Worm (Caenorhabditis elegans) whole organism, L2 larva: Measurements from ENCODE around the gene catp-6.

Experiments
- C34F6.9 ChIP-seq: fragments of 150-350 bp; optimal IDR thresholded peaks from 2 replicates; lab custom pipeline; 2014; ENCODE audit warnings: missing biosample characterization, missing genetic modification characterization
- F13H6.1 ChIP-seq: sonication (generic microtip); optimal IDR thresholded peaks from 2 replicates; lab custom pipeline; 2016; ENCODE audit warnings: missing genetic modification characterization, missing compliant biosample characterization
- R02D3.7 ChIP-seq: fragments of 150-350 bp; optimal IDR thresholded peaks from 2 replicates; lab custom pipeline; 2014; ENCODE audit warnings: missing biosample characterization, missing genetic modification characterization
- ZK546.5 ChIP-seq: sonication (generic microtip); optimal IDR thresholded peaks from 2 replicates; lab custom pipeline; 2017; ENCODE audit warnings: missing biosample characterization, missing genetic modification characterization
- aly-2 ChIP-seq: fragments of 150-350 bp; optimal IDR thresholded peaks from 2 replicates; lab custom pipeline; 2014; ENCODE audit warnings: missing biosample characterization, missing genetic modification characterization
- ama-1 ChIP-seq: fragments of 150-350 bp; optimal IDR thresholded peaks from 2 replicates; lab custom pipeline; 2018; ENCODE audit warnings: inconsistent platforms
- blmp-1 ChIP-seq: sonication (generic microtip); optimal IDR thresholded peaks from 2 replicates; lab custom pipeline; 2017; ENCODE audit warnings: missing genetic modification characterization, mild to moderate bottlenecking, missing compliant biosample characterization, antibody characterized with exemption, moderate library complexity; ENCODE audit not compliant: insufficient read depth
- ceh-82 ChIP-seq: fragments of 150-350 bp; optimal IDR thresholded peaks from 2 replicates; lab custom pipeline; 2014; ENCODE audit warnings: missing biosample characterization, missing genetic modification characterization
- crh-2 ChIP-seq: sonication (generic microtip); optimal IDR thresholded peaks from 2 replicates; lab custom pipeline; 2017; ENCODE audit warnings: missing biosample characterization, missing genetic modification characterization
- egl-27 ChIP-seq: sonication (generic microtip); optimal IDR thresholded peaks from 3 replicates; lab custom pipeline; 2017; ENCODE audit warnings: missing biosample characterization, missing genetic modification reagents, missing genetic modification characterization
- fos-1 ChIP-seq: fragments of 150-350 bp; optimal IDR thresholded peaks from 2 replicates; lab custom pipeline; 2014; ENCODE audit warnings: missing biosample characterization, missing genetic modification characterization
- gmeb-1 ChIP-seq: fragments of 150-350 bp; optimal IDR thresholded peaks from 2 replicates; lab custom pipeline; 2014; ENCODE audit warnings: missing biosample characterization, missing genetic modification characterization
- lin-11 ChIP-seq: fragments of 150-350 bp; sonication (generic microtip); optimal IDR thresholded peaks from 2 replicates; lab custom pipeline; 2014; ENCODE audit warnings: missing biosample characterization, missing genetic modification characterization, inconsistent platforms, mixed read lengths
- lin-13 ChIP-seq: fragments of 150-350 bp; optimal IDR thresholded peaks from 2 replicates; lab custom pipeline; 2014; ENCODE audit warnings: missing biosample characterization, missing genetic modification reagents, missing genetic modification characterization
- lin-39 ChIP-seq: fragments of 150-350 bp; optimal IDR thresholded peaks from 2 replicates; lab custom pipeline; 2014; ENCODE audit warnings: missing biosample characterization, missing genetic modification reagents, missing genetic modification characterization
- lsy-2 ChIP-seq, 2 experiments: fragments of 150-350 bp in 1 of 2; sonication (generic microtip) in 1 of 2; optimal IDR thresholded peaks; 2 replicates each; lab custom pipeline; 2014 to 2017; ENCODE audit warnings: missing biosample characterization in 2 of 2, missing genetic modification characterization in 2 of 2
- mbf-1 ChIP-seq: sonication (generic microtip); optimal IDR thresholded peaks from 2 replicates; lab custom pipeline; 2017; ENCODE audit warnings: missing biosample characterization, missing genetic modification characterization
- mdl-1 ChIP-seq, 2 experiments: fragments of 150-350 bp in 1 of 2; sonication (generic microtip) in 1 of 2; optimal IDR thresholded peaks; 2 replicates each; lab custom pipeline; 2017; ENCODE audit warnings: missing biosample characterization in 2 of 2, missing genetic modification characterization in 2 of 2
- nhr-12 ChIP-seq: fragments of 150-350 bp; optimal IDR thresholded peaks from 2 replicates; lab custom pipeline; 2014; ENCODE audit warnings: missing biosample characterization, missing genetic modification characterization
- nhr-129 ChIP-seq: fragments of 150-350 bp; optimal IDR thresholded peaks from 2 replicates; lab custom pipeline; 2014; ENCODE audit warnings: missing biosample characterization, missing genetic modification characterization
- nhr-21 ChIP-seq: fragments of 150-350 bp; optimal IDR thresholded peaks from 2 replicates; lab custom pipeline; 2014; ENCODE audit warnings: missing biosample characterization, missing genetic modification characterization
- nhr-237 ChIP-seq: fragments of 150-350 bp; optimal IDR thresholded peaks from 2 replicates; lab custom pipeline; 2014; ENCODE audit warnings: missing biosample characterization, missing genetic modification characterization
- nhr-25 ChIP-seq: fragments of 150-350 bp; sonication (generic microtip); optimal IDR thresholded peaks from 3 replicates; lab custom pipeline; 2014; ENCODE audit warnings: missing biosample characterization, missing genetic modification characterization
- nhr-6 ChIP-seq: fragments of 150-350 bp; optimal IDR thresholded peaks from 2 replicates; lab custom pipeline; 2014; ENCODE audit warnings: missing biosample characterization, missing genetic modification characterization
- nhr-77 ChIP-seq: fragments of 150-350 bp; optimal IDR thresholded peaks from 2 replicates; lab custom pipeline; 2014; ENCODE audit warnings: missing biosample characterization, missing genetic modification characterization
- peb-1 ChIP-seq: fragments of 150-350 bp; optimal IDR thresholded peaks from 2 replicates; lab custom pipeline; 2014; ENCODE audit warnings: missing biosample characterization, missing genetic modification characterization
- sma-3 ChIP-seq: sonication (generic microtip); optimal IDR thresholded peaks from 2 replicates; lab custom pipeline; 2016; ENCODE audit warnings: missing genetic modification reagents, missing genetic modification characterization, missing compliant biosample characterization
- sma-9 ChIP-seq, 2 experiments: fragments of 150-350 bp in 1 of 2; sonication (generic microtip) in 1 of 2; optimal IDR thresholded peaks; 2 replicates each; lab custom pipeline; 2014 to 2016; ENCODE audit warnings: missing genetic modification characterization in 2 of 2, mild to moderate bottlenecking in 1 of 2, missing biosample characterization in 1 of 2, missing compliant biosample characterization in 1 of 2, missing genetic modification reagents in 1 of 2, moderate library complexity in 1 of 2
- snpc-4 ChIP-seq: fragments of 150-350 bp; optimal IDR thresholded peaks from 2 replicates; lab custom pipeline; 2014; ENCODE audit warnings: missing biosample characterization, missing genetic modification characterization
- unc-39 ChIP-seq: fragments of 150-350 bp; optimal IDR thresholded peaks from 2 replicates; lab custom pipeline; 2014; ENCODE audit warnings: missing biosample characterization, missing genetic modification characterization
- unc-55 ChIP-seq: fragments of 150-350 bp; sonication (generic microtip); optimal IDR thresholded peaks from 3 replicates; lab custom pipeline; 2014; ENCODE audit warnings: missing biosample characterization, missing genetic modification reagents, missing genetic modification characterization
- unc-62 ChIP-seq: fragments of 150-350 bp; optimal IDR thresholded peaks from 2 replicates; lab custom pipeline; 2014; ENCODE audit warnings: missing biosample characterization, missing genetic modification reagents, missing genetic modification characterization
- ztf-1 ChIP-seq: fragments of 200-800 bp; sonication (Bioruptor generic); conservative IDR thresholded peaks from 2 replicates; pipeline ENCODE4 v1.3.6; 2022; ENCODE audit warnings: missing genetic modification characterization, missing compliant biosample characterization
- ztf-11 ChIP-seq: sonication (generic microtip); optimal IDR thresholded peaks from 2 replicates; lab custom pipeline; 2017; ENCODE audit warnings: missing biosample characterization, missing genetic modification characterization
- ztf-4 ChIP-seq: fragments of 150-350 bp; optimal IDR thresholded peaks from 2 replicates; lab custom pipeline; 2014; ENCODE audit warnings: missing biosample characterization, missing genetic modification characterization

catp-6 gene

ce11 chrIV:9869344-9869743 is 45.0 kb upstream of the catp-6 start:
- no peak for TF ChIP-seq ceh-82 (tag; lab: Kevin White, UChicago)

ce11 chrIV:9867915-9868314 is 43.5 kb upstream of the catp-6 start:
- TF ChIP-seq snpc-4 (tag; lab: Kevin White, UChicago), result no peak
- no peak for TF ChIP-seq ama-1 (lab: Kevin White, UChicago)
- peak; percentile 49 for TF ChIP-seq crh-2
- TF ChIP-seq nhr-6 (tag; lab: Kevin White, UChicago), result peak; percentile 52
- peak; percentile 98 for TF ChIP-seq sma-9 (GFP tag; optimal IDR thresholded peaks at IDR 0.05; lab: Kevin White, UChicago)
- no peak for TF ChIP-seq sma-9 (tag; optimal IDR thresholded peaks at IDR 0.05; lab: Kevin White, UChicago)
- TF ChIP-seq sma-3 (GFP tag; lab: Kevin White, UChicago), result peak; percentile 96
- no peak for TF ChIP-seq nhr-77 (tag; lab: Kevin White, UChicago)
- no peak for TF ChIP-seq peb-1
- TF ChIP-seq nhr-12 (tag; lab: Kevin White, UChicago), result no peak
- TF ChIP-seq ztf-11 (tag; lab: Kevin White, UChicago), result no peak
- peak; percentile 42 for TF ChIP-seq fos-1 (tag; lab: Kevin White, UChicago)
- peak; percentile 97 for TF ChIP-seq nhr-25 (tag; lab: Kevin White, UChicago)
- TF ChIP-seq gmeb-1, result peak; percentile 59
- TF ChIP-seq ztf-4 (tag; lab: Kevin White, UChicago), result peak; percentile 18
- peak in 1 of 2 experiments; percentile 77 for TF ChIP-seq mdl-1 (tag; optimal IDR thresholded peaks at IDR 0.05; lab: Kevin White, UChicago)
- peak; percentile 48 for TF ChIP-seq egl-27
- no peak for TF ChIP-seq mbf-1
- TF ChIP-seq blmp-1, result peak; percentile 91
- no peak for TF ChIP-seq lin-11 (tag; lab: Kevin White, UChicago)
- peak; percentile 33 for TF ChIP-seq F13H6.1 (tag; lab: Kevin White, UChicago)
- TF ChIP-seq nhr-129 (tag; lab: Kevin White, UChicago), result peak; percentile 63
- TF ChIP-seq lsy-2 (tag; optimal IDR thresholded peaks at IDR 0.05; lab: Kevin White, UChicago), result peak in 1 of 2 experiments; percentile 68
- peak; percentile 99 for TF ChIP-seq nhr-21
- no peak for TF ChIP-seq unc-39
- no peak for TF ChIP-seq aly-2
- TF ChIP-seq lin-13 (GFP tag; lab: Kevin White, UChicago), result no peak

- TF ChIP-seq nhr-77 (tag; lab: Kevin White, UChicago) (no peak), sma-3 (GFP tag; lab: Kevin White, UChicago) (no peak), nhr-237 (tag; lab: Kevin White, UChicago) (no peak), unc-62 (GFP tag; lab: Kevin White, UChicago) (no peak), nhr-21 (no peak), mbf-1 (no peak), unc-55 (GFP tag; lab: Kevin White, UChicago) (no peak), mdl-1 (tag; optimal IDR thresholded peaks at IDR 0.05; lab: Kevin White, UChicago) (no peak), ama-1 (lab: Kevin White, UChicago) (no peak), nhr-129 (tag; lab: Kevin White, UChicago) (no peak), sma-9 (GFP tag; optimal IDR thresholded peaks at IDR 0.05; lab: Kevin White, UChicago) (no peak), sma-9 (tag; optimal IDR thresholded peaks at IDR 0.05; lab: Kevin White, UChicago) (no peak), R02D3.7 (tag; lab: Kevin White, UChicago) (no peak), ZK546.5 (tag; lab: Kevin White, UChicago) (no peak), peb-1 (no peak)
Observed at ce11 chrIV:9866865-9867264, 42.5 kb upstream of the catp-6 start.

- TF ChIP-seq sma-3 (GFP tag; lab: Kevin White, UChicago) (no peak), ztf-4 (tag; lab: Kevin White, UChicago) (no peak), ztf-1 (GFP tag; lab: Robert Waterston, UW) (no peak), F13H6.1 (tag; lab: Kevin White, UChicago) (no peak), nhr-12 (tag; lab: Kevin White, UChicago) (no peak), lin-39 (tag; lab: Kevin White, UChicago) (no peak), C34F6.9 (tag; lab: Kevin White, UChicago) (no peak), aly-2 (no peak), nhr-129 (tag; lab: Kevin White, UChicago) (no peak), ZK546.5 (tag; lab: Kevin White, UChicago) (no peak)
Observed at ce11 chrIV:9864778-9865177, 40.4 kb upstream of the catp-6 start, which contains the start of the genes K07F5.15 and K07F5.22. TSS of gene K07F5.15 (plus strand) at chrIV:9865078. TSS of gene K07F5.22 (plus strand) at chrIV:9865078.
